Worm (Caenorhabditis elegans) whole organism, L4 larva: ENCODE results near the gene T24E12.2.

Experiments
- F44E2.7 ChIP-seq: fragments of 200-800 bp; sonication (Bioruptor generic); IDR thresholded peaks from 2 replicates; pipeline ENCODE4 v2.1.2; 2022; ENCODE audit warnings: missing genetic modification characterization, missing compliant biosample characterization
- ama-1 ChIP-seq: fragments of 150-350 bp; optimal IDR thresholded peaks from 2 replicates; lab custom pipeline; 2014; ENCODE audit warnings: inconsistent platforms, mixed read lengths
- ceh-20 ChIP-seq: fragments of 200-800 bp; sonication (Bioruptor generic); IDR thresholded peaks from 2 replicates; pipeline ENCODE4 v1.3.6; 2022; ENCODE audit warnings: missing genetic modification reagents, missing genetic modification characterization, missing compliant biosample characterization
- daf-12 ChIP-seq: fragments of 150-350 bp; optimal IDR thresholded peaks from 2 replicates; lab custom pipeline; 2014; ENCODE audit warnings: missing biosample characterization, missing genetic modification reagents, missing genetic modification characterization
- fos-1 ChIP-seq: fragments of 150-350 bp; optimal IDR thresholded peaks from 2 replicates; lab custom pipeline; 2014; ENCODE audit warnings: missing biosample characterization, missing genetic modification characterization
- lin-1 ChIP-seq: fragments of 200-800 bp; sonication (Bioruptor generic); IDR thresholded peaks from 2 replicates; pipeline ENCODE4 v1.3.6; 2022; ENCODE audit warnings: missing genetic modification reagents, missing genetic modification characterization, missing compliant biosample characterization
- lin-13 ChIP-seq: fragments of 150-350 bp; optimal IDR thresholded peaks from 2 replicates; lab custom pipeline; 2014; ENCODE audit warnings: missing biosample characterization, missing genetic modification reagents, missing genetic modification characterization
- lin-15B ChIP-seq: fragments of 150-350 bp; sonication (generic microtip); optimal IDR thresholded peaks from 3 replicates; lab custom pipeline; 2014; ENCODE audit warnings: missing biosample characterization, missing genetic modification characterization
- unc-130 ChIP-seq: sonication (generic microtip); optimal IDR thresholded peaks from 2 replicates; lab custom pipeline; 2016; ENCODE audit warnings: missing genetic modification reagents, missing genetic modification characterization, missing compliant biosample characterization
- unc-62 ChIP-seq, 3 experiments: fragments of 150-350 bp in 1 of 3; sonication (generic microtip); optimal IDR thresholded peaks in 2 of 3; peaks in 1 of 3; 1 replicate in 1 of 3; 2 replicates in 2 of 3; lab custom pipeline; 2014 to 2017; ENCODE audit warnings: missing biosample characterization in 3 of 3, missing genetic modification characterization in 3 of 3, missing genetic modification reagents in 3 of 3, missing genotype in 1 of 3
- zag-1 ChIP-seq: fragments of 150-350 bp; optimal IDR thresholded peaks from 2 replicates; lab custom pipeline; 2014; ENCODE audit warnings: missing biosample characterization, missing genetic modification characterization

- TF ChIP-seq unc-130, result no peak
- no peak for TF ChIP-seq lin-13 (GFP tag; lab: Kevin White, UChicago)
- TF ChIP-seq daf-12 (tag; lab: Kevin White, UChicago), result no peak
- no peak for TF ChIP-seq ama-1 (lab: Kevin White, UChicago)
- TF ChIP-seq F44E2.7 (GFP tag; lab: Robert Waterston, UW), result no peak
- TF ChIP-seq ceh-20, result no peak
- TF ChIP-seq zag-1, result no peak
- TF ChIP-seq lin-1 (GFP tag; lab: Robert Waterston, UW), result no peak
- TF ChIP-seq lin-15B (tag; lab: Kevin White, UChicago), result no peak
- no peak for TF ChIP-seq fos-1 (tag; lab: Kevin White, UChicago)
- TF ChIP-seq unc-62 (GFP tag; optimal IDR thresholded peaks at IDR 0.05 in 1 of 2; lab: Kevin White, UChicago), result no peak
- no peak for TF ChIP-seq unc-62 (tag; optimal IDR thresholded peaks at IDR 0.05; lab: Kevin White, UChicago)
Measured at ce11 chrII:3736893-3737375, 45.8 kb upstream of the T24E12.2 start, which contains the start of gene F12E12.6.
